Worm (Caenorhabditis elegans) whole organism, mixed stage, embryonic: ENCODE data around the gene C55B6.4.

Experiments
- blmp-1 ChIP-seq: fragments of 150-350 bp; optimal IDR thresholded peaks from 2 replicates; lab custom pipeline; 2014; ENCODE audit warnings: missing biosample characterization, missing genetic modification characterization
- ceh-39 ChIP-seq: fragments of 150-350 bp; optimal IDR thresholded peaks from 2 replicates; lab custom pipeline; 2014; ENCODE audit warnings: missing biosample characterization, missing genetic modification characterization
- ceh-43 ChIP-seq: fragments of 200-800 bp; sonication (Bioruptor generic); optimal IDR thresholded peaks from 2 replicates; lab custom pipeline; 2018; ENCODE audit warnings: mild to moderate bottlenecking, missing genetic modification characterization, moderate library complexity, missing compliant biosample characterization
- elt-3 ChIP-seq: fragments of 150-350 bp; optimal IDR thresholded peaks from 2 replicates; lab custom pipeline; 2014; ENCODE audit warnings: missing biosample characterization, missing genetic modification characterization
- lin-13 ChIP-seq: fragments of 150-350 bp; optimal IDR thresholded peaks from 2 replicates; lab custom pipeline; 2014; ENCODE audit warnings: missing biosample characterization, missing genetic modification characterization
- mep-1 ChIP-seq: fragments of 150-350 bp; optimal IDR thresholded peaks from 2 replicates; lab custom pipeline; 2017; ENCODE audit warnings: missing biosample characterization, missing genetic modification reagents, missing genetic modification characterization, inconsistent platforms
- nhr-12 ChIP-seq: fragments of 150-350 bp; optimal IDR thresholded peaks from 2 replicates; lab custom pipeline; 2014; ENCODE audit warnings: missing biosample characterization, missing genetic modification characterization
- nhr-237 ChIP-seq: fragments of 150-350 bp; optimal IDR thresholded peaks from 2 replicates; lab custom pipeline; 2014; ENCODE audit warnings: missing biosample characterization, missing genetic modification characterization
- nhr-76 ChIP-seq: sonication (generic microtip); optimal IDR thresholded peaks from 2 replicates; lab custom pipeline; 2017; ENCODE audit warnings: missing biosample characterization, missing genetic modification characterization
- sem-2 ChIP-seq: fragments of 200-800 bp; sonication (Bioruptor generic); optimal IDR thresholded peaks from 2 replicates; lab custom pipeline; 2018; ENCODE audit warnings: mild to moderate bottlenecking, missing genetic modification characterization, missing compliant biosample characterization
- snpc-4 ChIP-seq: fragments of 150-350 bp; optimal IDR thresholded peaks from 2 replicates; lab custom pipeline; 2014; ENCODE audit warnings: missing biosample characterization, missing genetic modification characterization
- unc-62 ChIP-seq: fragments of 150-350 bp; optimal IDR thresholded peaks from 2 replicates; lab custom pipeline; 2014; ENCODE audit warnings: missing biosample characterization, missing genetic modification reagents, missing genetic modification characterization

- no peak for TF ChIP-seq unc-62 (GFP tag; lab: Kevin White, UChicago)
- TF ChIP-seq blmp-1 (tag; lab: Kevin White, UChicago) = no peak
- no peak for TF ChIP-seq ceh-43 (GFP tag; lab: Kevin White, UChicago)
- TF ChIP-seq lin-13 (tag; lab: Kevin White, UChicago) = no peak
- no peak for TF ChIP-seq nhr-76 (tag; lab: Kevin White, UChicago)
- no peak for TF ChIP-seq ceh-39 (tag; lab: Kevin White, UChicago)
- TF ChIP-seq elt-3 = no peak
- TF ChIP-seq nhr-237 = no peak
- TF ChIP-seq snpc-4 = no peak
- no peak for TF ChIP-seq sem-2 (GFP tag; lab: Kevin White, UChicago)
- no peak for TF ChIP-seq nhr-12 (tag; lab: Kevin White, UChicago)
- no peak for TF ChIP-seq mep-1
Measured at ce11 chrX:7222383-7222782, 34.9 kb upstream of the C55B6.4 start.
